Fruit fly (Drosophila melanogaster): ENCODE results near the gene CG9135.

CG9135 gene

dm6 chr2L:6051212-6051621 is 617 bp downstream of the CG9135 start (continued):
- peak; percentile 76 for TF ChIP-seq sisA (GFP tag; IDR thresholded peaks at IDR 0.05)
- peak; percentile 94 for TF ChIP-seq CG10209 (GFP tag; optimal IDR thresholded peaks at IDR 0.05)
- peak; percentile 96 for TF ChIP-seq Drgx (GFP tag; IDR thresholded peaks at IDR 0.05)
- TF ChIP-seq CG12104 (GFP tag; optimal IDR thresholded peaks at IDR 0.05): peak; percentile 96
- peak; percentile 76; the same call in 1 of the 2 replicates for TF ChIP-seq toy (GFP tag; IDR thresholded peaks at IDR 0.05)
- TF ChIP-seq az2 (GFP tag; optimal IDR thresholded peaks at IDR 0.05): peak; percentile 93
- TF ChIP-seq CG30020 (tag; optimal IDR thresholded peaks at IDR 0.05): peak; percentile 70
- TF ChIP-seq CG31365 (tag; optimal IDR thresholded peaks at IDR 0.05): peak; percentile 91
- TF ChIP-seq CG17385 (GFP tag; optimal IDR thresholded peaks at IDR 0.05): peak; percentile 94
- TF ChIP-seq gsb (GFP tag; IDR thresholded peaks at IDR 0.05): peak; percentile 79
- peak; percentile 96 for TF ChIP-seq oc (tag; optimal IDR thresholded peaks at IDR 0.05)
- TF ChIP-seq hbn (GFP tag; IDR thresholded peaks at IDR 0.05; ENCODE audit: partially characterized antibody): no peak
- TF ChIP-seq CG3281 (GFP tag; optimal IDR thresholded peaks at IDR 0.05): peak; percentile 97
- no peak for TF ChIP-seq sc (optimal IDR thresholded peaks at IDR 0.05)
- TF ChIP-seq sc (GFP tag; optimal IDR thresholded peaks at IDR 0.05): peak; percentile 78
- no peak for TF ChIP-seq CG34224 (GFP tag; IDR thresholded peaks at IDR 0.05; ENCODE audit: partially characterized antibody)
- peak; percentile 94 for TF ChIP-seq CG11247 (GFP tag; IDR thresholded peaks at IDR 0.05)
- peak; percentile 76 for TF ChIP-seq CG7928 (GFP tag; optimal IDR thresholded peaks at IDR 0.05)
- peak; percentile 82 for TF ChIP-seq emc (GFP tag; optimal IDR thresholded peaks at IDR 0.05)
- peak; percentile 90 for TF ChIP-seq CG1792 (GFP tag; optimal IDR thresholded peaks at IDR 0.05)
- TF ChIP-seq prd (optimal IDR thresholded peaks at IDR 0.05): no peak
- peak; percentile 84 for TF ChIP-seq prd (GFP tag; IDR thresholded peaks at IDR 0.05)
- peak; percentile 96 for TF ChIP-seq nmo (GFP tag; optimal IDR thresholded peaks at IDR 0.05)
- TF ChIP-seq tgo (GFP tag; IDR thresholded peaks at IDR 0.05): peak; percentile 94
- TF ChIP-seq ems (GFP tag; optimal IDR thresholded peaks at IDR 0.05): peak; percentile 95
- peak; percentile 60 for TF ChIP-seq Sry-β (GFP tag; optimal IDR thresholded peaks at IDR 0.05)
- peak; percentile 76 for TF ChIP-seq ash1 (GFP tag; optimal IDR thresholded peaks at IDR 0.05)
- peak; percentile 95 for TF ChIP-seq ATbp (GFP tag; optimal IDR thresholded peaks at IDR 0.05)
- peak; percentile 93 for TF ChIP-seq lbe (GFP tag; optimal IDR thresholded peaks at IDR 0.05)
- peak; percentile 95 for TF ChIP-seq CG16863 (GFP tag; optimal IDR thresholded peaks at IDR 0.05)
- peak; percentile 97 for TF ChIP-seq Rfx (GFP tag; IDR thresholded peaks at IDR 0.05)
- peak; percentile 94 for TF ChIP-seq CG6689 (GFP tag; IDR thresholded peaks at IDR 0.05)
- TF ChIP-seq ap (GFP tag; IDR thresholded peaks at IDR 0.05): peak; percentile 89
- TF ChIP-seq HLH4C (GFP tag; IDR thresholded peaks at IDR 0.05; ENCODE audit: partially characterized antibody): no peak
- peak; percentile 87 for TF ChIP-seq kay (GFP tag; optimal IDR thresholded peaks at IDR 0.05)
- TF ChIP-seq Six4 (GFP tag; optimal IDR thresholded peaks at IDR 0.05): peak; percentile 93
- peak; percentile 96 for TF ChIP-seq Dbx (GFP tag; IDR thresholded peaks at IDR 0.05)
- peak; percentile 88 for TF ChIP-seq CG8290 (GFP tag; optimal IDR thresholded peaks at IDR 0.05)
- peak; percentile 84 to 98 for TF ChIP-seq CG8290 (tag; optimal IDR thresholded peaks at IDR 0.05)
- TF ChIP-seq caup (GFP tag; optimal IDR thresholded peaks at IDR 0.05; ENCODE audit: severe bottlenecking): peak; percentile 97
- TF ChIP-seq D19A (tag; optimal IDR thresholded peaks at IDR 0.05): peak; percentile 95
- peak; percentile 99 for TF ChIP-seq CG13296 (GFP tag; optimal IDR thresholded peaks at IDR 0.05)
- peak; percentile 79 for TF ChIP-seq ac (GFP tag; optimal IDR thresholded peaks at IDR 0.05)
- TF ChIP-seq grau (tag; optimal IDR thresholded peaks at IDR 0.05): peak; percentile 96
- peak; percentile 84 for TF ChIP-seq cas (GFP tag; IDR thresholded peaks at IDR 0.05)
- TF ChIP-seq CG2116 (GFP tag; optimal IDR thresholded peaks at IDR 0.05): peak; percentile 55
- no peak for TF ChIP-seq Vsx1 (GFP tag; optimal IDR thresholded peaks at IDR 0.05)
- TF ChIP-seq CG12744 (GFP tag; optimal IDR thresholded peaks at IDR 0.05): peak; percentile 93
- peak; percentile 93 for TF ChIP-seq CG10959 (GFP tag; IDR thresholded peaks at IDR 0.05)
- peak; percentile 82 for TF ChIP-seq CG6654 (GFP tag; optimal IDR thresholded peaks at IDR 0.05)
- peak; percentile 99 for TF ChIP-seq PHDP (tag; optimal IDR thresholded peaks at IDR 0.05)
- peak; percentile 87 for TF ChIP-seq Nf-YC (tag; optimal IDR thresholded peaks at IDR 0.05)
